Fruit fly (Drosophila melanogaster): ENCODE results near the gene CG7407.

DNA sequence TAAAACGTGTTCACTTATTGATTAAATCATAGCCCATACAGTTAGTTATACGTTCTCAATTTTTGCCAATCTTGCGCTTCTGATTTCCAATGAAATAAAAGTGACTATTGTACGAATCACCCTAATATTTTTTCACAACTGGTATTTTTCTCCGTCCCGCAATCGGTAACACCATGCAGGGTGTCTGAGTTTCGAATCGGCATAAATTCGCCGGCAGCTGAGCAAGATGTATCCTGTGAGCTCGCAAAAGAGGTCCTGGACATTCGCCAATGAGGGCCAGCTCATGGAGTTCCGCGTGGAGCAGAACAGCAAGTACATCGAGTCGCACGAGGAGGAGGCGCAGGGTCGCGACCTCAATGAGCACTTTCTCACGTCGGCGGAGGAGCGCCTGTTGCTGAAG lies 1.5 kb upstream of the CG7407 start, which contains the start of gene CycH:
- TF ChIP-seq insv (optimal IDR thresholded peaks at IDR 0.05): no peak
- TF ChIP-seq h (optimal IDR thresholded peaks at IDR 0.05): no peak

Data from Kc167 (cell line).